Worm (Caenorhabditis elegans) whole organism, L3 larva: Measurements from ENCODE around the gene ZK757.1.
A peak's percentile ranks its signal among the peaks of the same experiment; 100 is the strongest.

Experiments
- R02D3.7 ChIP-seq: fragments of 150-350 bp; optimal IDR thresholded peaks from 2 replicates; lab custom pipeline; 2014; ENCODE audit warnings: missing biosample characterization, missing genetic modification characterization
- ZK546.5 ChIP-seq: sonication (generic microtip); optimal IDR thresholded peaks from 2 replicates; lab custom pipeline; 2017; ENCODE audit warnings: missing biosample characterization, missing genetic modification characterization
- aly-2 ChIP-seq: fragments of 150-350 bp; optimal IDR thresholded peaks from 2 replicates; lab custom pipeline; 2014; ENCODE audit warnings: missing biosample characterization, missing genetic modification characterization
- ama-1 ChIP-seq: fragments of 150-350 bp; optimal IDR thresholded peaks from 2 replicates; lab custom pipeline; 2018
- ceh-16 ChIP-seq: sonication (generic microtip); optimal IDR thresholded peaks from 2 replicates; lab custom pipeline; 2017; ENCODE audit warnings: missing biosample characterization, missing genetic modification characterization
- ceh-28 ChIP-seq: fragments of 150-350 bp; optimal IDR thresholded peaks from 2 replicates; lab custom pipeline; 2014; ENCODE audit warnings: missing biosample characterization, missing genetic modification reagents, missing genetic modification characterization
- ceh-82 ChIP-seq: fragments of 150-350 bp; optimal IDR thresholded peaks from 2 replicates; lab custom pipeline; 2014; ENCODE audit warnings: missing biosample characterization, missing genetic modification characterization
- ceh-9 ChIP-seq: sonication (generic microtip); optimal IDR thresholded peaks from 2 replicates; lab custom pipeline; 2018; ENCODE audit warnings: missing biosample characterization, missing genetic modification characterization
- daf-12 ChIP-seq: fragments of 150-350 bp; optimal IDR thresholded peaks from 2 replicates; lab custom pipeline; 2014; ENCODE audit warnings: missing biosample characterization, missing genetic modification reagents, missing genetic modification characterization
- egl-27 ChIP-seq: sonication (generic microtip); optimal IDR thresholded peaks from 4 replicates; lab custom pipeline; 2017; ENCODE audit warnings: missing biosample characterization, missing genetic modification reagents, missing genetic modification characterization
- egl-5 ChIP-seq: fragments of 150-350 bp; optimal IDR thresholded peaks from 2 replicates; lab custom pipeline; 2017; ENCODE audit warnings: missing biosample characterization, missing genetic modification reagents, missing genetic modification characterization, inconsistent platforms
- elt-1 ChIP-seq: fragments of 150-350 bp; optimal IDR thresholded peaks from 2 replicates; lab custom pipeline; 2014; ENCODE audit warnings: missing biosample characterization, missing genetic modification characterization
- elt-2 ChIP-seq: sonication (generic microtip); optimal IDR thresholded peaks from 2 replicates; lab custom pipeline; 2016; ENCODE audit warnings: missing genetic modification reagents, mild to moderate bottlenecking, missing genetic modification characterization, missing compliant biosample characterization
- elt-3 ChIP-seq, 3 experiments: fragments of 150-350 bp in 1 of 3; sonication (generic microtip) in 2 of 3; optimal IDR thresholded peaks; 2 replicates in 2 of 3; 4 replicates in 1 of 3; lab custom pipeline; 2014 to 2017; ENCODE audit warnings: missing biosample characterization in 3 of 3, missing genetic modification characterization in 3 of 3
- eor-1 ChIP-seq, 2 experiments: fragments of 150-350 bp; optimal IDR thresholded peaks; 2 replicates each; lab custom pipeline; 2014 to 2018; ENCODE audit warnings: missing biosample characterization in 2 of 2, missing genetic modification characterization in 2 of 2
- fkh-10 ChIP-seq: sonication (generic microtip); optimal IDR thresholded peaks from 2 replicates; lab custom pipeline; 2017; ENCODE audit warnings: missing biosample characterization, missing genetic modification reagents, missing genetic modification characterization
- fkh-2 ChIP-seq: fragments of 150-350 bp; optimal IDR thresholded peaks from 2 replicates; lab custom pipeline; 2014; ENCODE audit warnings: missing biosample characterization, missing genetic modification reagents, missing genetic modification characterization
- fos-1 ChIP-seq: fragments of 150-350 bp; optimal IDR thresholded peaks from 2 replicates; lab custom pipeline; 2014; ENCODE audit warnings: missing biosample characterization, missing genetic modification characterization
- hmg-11 ChIP-seq: sonication (generic microtip); optimal IDR thresholded peaks from 2 replicates; lab custom pipeline; 2016; ENCODE audit warnings: missing genetic modification characterization, missing compliant biosample characterization
- jun-1 ChIP-seq: fragments of 150-350 bp; optimal IDR thresholded peaks from 2 replicates; lab custom pipeline; 2014; ENCODE audit warnings: missing biosample characterization, missing genetic modification reagents, missing genetic modification characterization
- lin-15B ChIP-seq: fragments of 150-350 bp; optimal IDR thresholded peaks from 2 replicates; lab custom pipeline; 2014; ENCODE audit warnings: missing biosample characterization, missing genetic modification characterization
- lin-39 ChIP-seq: fragments of 150-350 bp; optimal IDR thresholded peaks from 2 replicates; lab custom pipeline; 2018; ENCODE audit warnings: missing biosample characterization, missing genetic modification reagents, missing genetic modification characterization
- lsy-12 ChIP-seq: sonication (generic microtip); optimal IDR thresholded peaks from 2 replicates; lab custom pipeline; 2016; ENCODE audit warnings: mild to moderate bottlenecking, missing genetic modification characterization, missing compliant biosample characterization
- mdl-1 ChIP-seq: fragments of 150-350 bp; optimal IDR thresholded peaks from 2 replicates; lab custom pipeline; 2014; ENCODE audit warnings: missing biosample characterization, missing genetic modification characterization
- mml-1 ChIP-seq: fragments of 150-350 bp; sonication (generic microtip); optimal IDR thresholded peaks from 3 replicates; lab custom pipeline; 2014; ENCODE audit warnings: missing biosample characterization, missing genetic modification characterization
- nfya-1 ChIP-seq: sonication (generic microtip); optimal IDR thresholded peaks from 2 replicates; lab custom pipeline; 2017; ENCODE audit warnings: missing genetic modification characterization, mild to moderate bottlenecking, missing compliant biosample characterization, antibody characterized with exemption, moderate library complexity; ENCODE audit not compliant: insufficient read depth
- nhr-11 ChIP-seq: fragments of 150-350 bp; optimal IDR thresholded peaks from 2 replicates; lab custom pipeline; 2014; ENCODE audit warnings: missing biosample characterization, missing genetic modification characterization
- nhr-12 ChIP-seq: fragments of 150-350 bp; optimal IDR thresholded peaks from 2 replicates; lab custom pipeline; 2014; ENCODE audit warnings: missing biosample characterization, missing genetic modification characterization
- nhr-23 ChIP-seq: fragments of 150-350 bp; optimal IDR thresholded peaks from 2 replicates; lab custom pipeline; 2014; ENCODE audit warnings: missing biosample characterization, missing genetic modification reagents, missing genetic modification characterization
- nhr-237 ChIP-seq: fragments of 150-350 bp; optimal IDR thresholded peaks from 2 replicates; lab custom pipeline; 2014; ENCODE audit warnings: missing biosample characterization, missing genetic modification characterization
- nhr-25 ChIP-seq: sonication (generic microtip); optimal IDR thresholded peaks from 2 replicates; lab custom pipeline; 2017; ENCODE audit warnings: missing biosample characterization, missing genetic modification characterization
- nhr-28 ChIP-seq: fragments of 150-350 bp; optimal IDR thresholded peaks from 2 replicates; lab custom pipeline; 2014; ENCODE audit warnings: missing biosample characterization, missing genetic modification characterization
- nhr-43 ChIP-seq: sonication (generic microtip); optimal IDR thresholded peaks from 2 replicates; lab custom pipeline; 2016; ENCODE audit warnings: mild to moderate bottlenecking, missing genetic modification characterization, missing compliant biosample characterization; ENCODE audit not compliant: poor library complexity, severe bottlenecking
- nhr-67 ChIP-seq: fragments of 150-350 bp; optimal IDR thresholded peaks from 2 replicates; lab custom pipeline; 2014; ENCODE audit warnings: missing biosample characterization, missing genetic modification characterization
- nhr-76 ChIP-seq: fragments of 150-350 bp; sonication (generic microtip); optimal IDR thresholded peaks from 5 replicates; lab custom pipeline; 2014; ENCODE audit warnings: missing biosample characterization, missing genetic modification characterization
- nhr-77 ChIP-seq: fragments of 150-350 bp; optimal IDR thresholded peaks from 2 replicates; lab custom pipeline; 2014; ENCODE audit warnings: missing biosample characterization, missing genetic modification characterization
- pha-4 ChIP-seq: fragments of 150-350 bp; optimal IDR thresholded peaks from 2 replicates; lab custom pipeline; 2014; ENCODE audit warnings: missing biosample characterization, missing genetic modification reagents, missing genetic modification characterization
- pqm-1 ChIP-seq: fragments of 150-350 bp; optimal IDR thresholded peaks from 2 replicates; lab custom pipeline; 2017; ENCODE audit warnings: missing biosample characterization, missing genetic modification characterization, inconsistent platforms
- sea-2 ChIP-seq: fragments of 150-350 bp; sonication (generic microtip); optimal IDR thresholded peaks from 4 replicates; lab custom pipeline; 2014; ENCODE audit warnings: missing biosample characterization, missing genetic modification reagents, missing genetic modification characterization
- skn-1 ChIP-seq: fragments of 150-350 bp; optimal IDR thresholded peaks from 2 replicates; lab custom pipeline; 2014; ENCODE audit warnings: missing biosample characterization, missing genetic modification characterization
- snpc-4 ChIP-seq: fragments of 150-350 bp; optimal IDR thresholded peaks from 2 replicates; lab custom pipeline; 2014; ENCODE audit warnings: missing biosample characterization, missing genetic modification characterization
- tbx-2 ChIP-seq: sonication (generic microtip); optimal IDR thresholded peaks from 2 replicates; lab custom pipeline; 2016; ENCODE audit warnings: mild to moderate bottlenecking, missing genetic modification characterization, missing compliant biosample characterization
- unc-39 ChIP-seq: sonication (generic microtip); optimal IDR thresholded peaks from 4 replicates; lab custom pipeline; 2017; ENCODE audit warnings: missing biosample characterization, missing genetic modification characterization
- unc-62 ChIP-seq: fragments of 150-350 bp; sonication (generic microtip); optimal IDR thresholded peaks from 4 replicates; lab custom pipeline; 2014; ENCODE audit warnings: missing biosample characterization, missing genetic modification reagents, missing genetic modification characterization
- zag-1 ChIP-seq: fragments of 150-350 bp; optimal IDR thresholded peaks from 2 replicates; lab custom pipeline; 2014; ENCODE audit warnings: missing biosample characterization, missing genetic modification characterization
- ztf-11 ChIP-seq: fragments of 150-350 bp; optimal IDR thresholded peaks from 2 replicates; lab custom pipeline; 2014; ENCODE audit warnings: missing biosample characterization, missing genetic modification characterization
- ztf-4 ChIP-seq: fragments of 150-350 bp; optimal IDR thresholded peaks from 2 replicates; lab custom pipeline; 2014; ENCODE audit warnings: missing biosample characterization, missing genetic modification characterization

ZK757.1 gene

DNA sequence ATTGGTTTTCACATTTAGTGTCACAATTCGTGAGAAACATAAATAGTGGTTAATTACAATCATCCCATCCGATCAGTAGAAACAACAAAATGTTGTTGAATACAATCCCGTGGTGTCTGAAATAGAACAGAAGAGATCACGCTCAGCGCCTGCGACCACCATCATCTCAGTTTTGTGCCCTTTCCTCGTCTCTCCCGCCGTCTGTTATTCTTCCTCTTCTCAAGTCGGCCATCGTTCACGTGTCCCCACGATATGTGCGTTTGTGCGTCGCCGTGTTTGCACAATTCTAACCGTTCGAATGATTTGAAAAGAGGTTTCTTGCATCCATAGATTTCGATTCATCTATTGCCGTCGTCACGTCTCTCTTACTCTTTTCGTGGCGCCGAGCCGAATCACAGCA lies 52.2 kb downstream of the ZK757.1 start, which contains the start of gene panl-3:
TSS of gene panl-3 (plus strand) at position 294 of the 400 bp plus-strand sequence.
- TF ChIP-seq nhr-11 (tag; lab: Kevin White, UChicago) (no peak), nhr-25 (tag; lab: Kevin White, UChicago) (peak; percentile 79), ceh-9 (no peak), ztf-4 (tag; lab: Kevin White, UChicago) (no peak), ceh-28 (tag; lab: Kevin White, UChicago) (no peak), nhr-67 (tag; lab: Kevin White, UChicago) (no peak), pqm-1 (tag; lab: Kevin White, UChicago) (no peak), nhr-43 (peak; percentile 14), zag-1 (tag; lab: Kevin White, UChicago) (no peak), tbx-2 (no peak), jun-1 (tag; lab: Kevin White, UChicago) (no peak), sea-2 (GFP tag; lab: Kevin White, UChicago) (no peak), unc-39 (tag; lab: Kevin White, UChicago) (no peak), nhr-237 (no peak), fkh-10 (GFP tag; lab: Kevin White, UChicago) (no peak), ZK546.5 (no peak), egl-27 (tag; lab: Kevin White, UChicago) (no peak), nhr-12 (no peak), fos-1 (tag; lab: Kevin White, UChicago) (no peak), lin-39 (tag; lab: Kevin White, UChicago) (peak; percentile 75), ceh-82 (tag; lab: Kevin White, UChicago) (no peak), pha-4 (tag; lab: Kevin White, UChicago) (peak; percentile 48), elt-3 (tag; optimal IDR thresholded peaks at IDR 0.05; lab: Kevin White, UChicago) (no peak), ama-1 (lab: Kevin White, UChicago) (peak; percentile 60), unc-62 (GFP tag; lab: Kevin White, UChicago) (no peak), daf-12 (tag; lab: Kevin White, UChicago) (no peak), mdl-1 (peak; percentile 36), ztf-11 (tag; lab: Kevin White, UChicago) (no peak), R02D3.7 (tag; lab: Kevin White, UChicago) (no peak), lsy-12 (tag; lab: Kevin White, UChicago) (peak; percentile 54), nhr-77 (tag; lab: Kevin White, UChicago) (no peak), lin-15B (tag; lab: Kevin White, UChicago) (peak; percentile 56), elt-2 (tag; lab: Kevin White, UChicago) (peak; percentile 26), eor-1 (tag; optimal IDR thresholded peaks at IDR 0.05; lab: Kevin White, UChicago) (no peak), skn-1 (tag; lab: Kevin White, UChicago) (no peak), nfya-1 (tag; lab: Kevin White, UChicago) (peak; percentile 74), nhr-23 (tag; lab: Kevin White, UChicago) (peak; percentile 68), snpc-4 (tag; lab: Kevin White, UChicago) (peak; percentile 20), mml-1 (tag; lab: Kevin White, UChicago) (peak; percentile 47), aly-2 (tag; lab: Kevin White, UChicago) (no peak), egl-5 (tag; lab: Kevin White, UChicago) (peak; percentile 78), hmg-11 (tag; lab: Kevin White, UChicago) (peak; percentile 54), fkh-2 (no peak), elt-1 (tag; lab: Kevin White, UChicago) (peak; percentile 27), nhr-76 (tag; lab: Kevin White, UChicago) (no peak), nhr-28 (tag; lab: Kevin White, UChicago) (no peak), ceh-16 (tag; lab: Kevin White, UChicago) (no peak)
